Fruit fly (Drosophila melanogaster): ENCODE results near the gene CG9377.

Gene CG9377

dm6 chr2L:13398614-13399161, 37.3 kb upstream of the CG9377 start, which contains the start of the genes CG10859 and CG7110:
CG10859 (minus strand) TSS chr2L:13398664.
CG7110 (plus strand) TSS chr2L:13398991.
- TF ChIP-seq CG10631 (GFP tag; optimal IDR thresholded peaks at IDR 0.05) (no peak), cyc (GFP tag; optimal IDR thresholded peaks at IDR 0.05) (peak; percentile 2), topi (GFP tag; optimal IDR thresholded peaks at IDR 0.05) (peak; percentile 27), Lpt (GFP tag; optimal IDR thresholded peaks at IDR 0.05) (no peak), fd59A (GFP tag; optimal IDR thresholded peaks at IDR 0.05) (no peak), Sox102F (GFP tag; optimal IDR thresholded peaks at IDR 0.05) (peak; percentile 12), Eip78C (GFP tag) (peak; percentile 83), lz (GFP tag; optimal IDR thresholded peaks at IDR 0.05) (peak; percentile 25), CG3032 (tag; optimal IDR thresholded peaks at IDR 0.05) (peak; percentile 12), OdsH (GFP tag; optimal IDR thresholded peaks at IDR 0.05) (peak; percentile 19), CG3919 (GFP tag; optimal IDR thresholded peaks at IDR 0.05) (peak; percentile 26), Ets21C (GFP tag; optimal IDR thresholded peaks at IDR 0.05) (no peak), CG10669 (GFP tag; optimal IDR thresholded peaks at IDR 0.05) (peak; percentile 10), CG8319 (GFP tag; optimal IDR thresholded peaks at IDR 0.05) (no peak), CG31627 (GFP tag; optimal IDR thresholded peaks at IDR 0.05) (no peak), CG34406 (GFP tag; optimal IDR thresholded peaks at IDR 0.05) (peak; percentile 25), esn (GFP tag; optimal IDR thresholded peaks at IDR 0.05) (peak; percentile 27), Met (GFP tag; optimal IDR thresholded peaks at IDR 0.05) (peak; percentile 33), ss (GFP tag; optimal IDR thresholded peaks at IDR 0.05) (peak in 1 of 2 experiments; percentile 40), CG8632 (GFP tag; optimal IDR thresholded peaks at IDR 0.05) (peak; percentile 3)

DNA sequence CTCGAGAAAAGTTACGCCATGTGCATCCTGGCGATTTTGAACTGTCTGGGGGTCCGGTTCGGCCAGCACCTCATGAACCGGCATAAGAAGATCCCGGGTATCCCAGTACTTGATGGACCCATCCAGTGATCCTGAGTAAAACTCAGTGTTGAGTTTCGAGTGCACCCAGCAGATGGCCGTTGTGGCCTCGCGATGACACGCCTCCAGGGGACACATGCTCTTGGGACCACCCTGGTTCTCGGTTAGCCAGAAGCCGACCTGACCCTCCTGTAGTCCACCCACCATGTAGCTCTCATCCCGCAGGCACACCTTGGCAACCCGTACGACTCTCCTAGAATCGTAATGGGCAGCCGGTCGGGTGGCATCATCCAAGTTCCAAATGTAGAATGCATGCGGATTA, 36.0 kb upstream of the CG9377 start:
- TF ChIP-seq Sox15 (GFP tag; optimal IDR thresholded peaks at IDR 0.05): no peak
- no peak for TF ChIP-seq Hr4 (GFP tag; optimal IDR thresholded peaks at IDR 0.05)
- TF ChIP-seq Smox (GFP tag; optimal IDR thresholded peaks at IDR 0.05): no peak
- TF ChIP-seq CG31627 (GFP tag; optimal IDR thresholded peaks at IDR 0.05): no peak
- TF ChIP-seq CG15336 (GFP tag; IDR thresholded peaks at IDR 0.05): no peak
- TF ChIP-seq Lpt (GFP tag; optimal IDR thresholded peaks at IDR 0.05): no peak
- TF ChIP-seq Sox14 (GFP tag; optimal IDR thresholded peaks at IDR 0.05): no peak
- no peak for TF ChIP-seq CG8119 (GFP tag; IDR thresholded peaks at IDR 0.05)
- TF ChIP-seq topi (GFP tag; optimal IDR thresholded peaks at IDR 0.05): no peak
- TF ChIP-seq lz (GFP tag; optimal IDR thresholded peaks at IDR 0.05): no peak
- no peak for TF ChIP-seq CG4318 (GFP tag; optimal IDR thresholded peaks at IDR 0.05)
- TF ChIP-seq Ets21C (GFP tag; optimal IDR thresholded peaks at IDR 0.05): no peak
- TF ChIP-seq CG8632 (GFP tag; optimal IDR thresholded peaks at IDR 0.05): no peak
- TF ChIP-seq eg (GFP tag; IDR thresholded peaks at IDR 0.05): no peak
- TF ChIP-seq Hr39 (GFP tag; optimal IDR thresholded peaks at IDR 0.05): no peak
- TF ChIP-seq Eip93F (GFP tag; optimal IDR thresholded peaks at IDR 0.05): no peak

DNA sequence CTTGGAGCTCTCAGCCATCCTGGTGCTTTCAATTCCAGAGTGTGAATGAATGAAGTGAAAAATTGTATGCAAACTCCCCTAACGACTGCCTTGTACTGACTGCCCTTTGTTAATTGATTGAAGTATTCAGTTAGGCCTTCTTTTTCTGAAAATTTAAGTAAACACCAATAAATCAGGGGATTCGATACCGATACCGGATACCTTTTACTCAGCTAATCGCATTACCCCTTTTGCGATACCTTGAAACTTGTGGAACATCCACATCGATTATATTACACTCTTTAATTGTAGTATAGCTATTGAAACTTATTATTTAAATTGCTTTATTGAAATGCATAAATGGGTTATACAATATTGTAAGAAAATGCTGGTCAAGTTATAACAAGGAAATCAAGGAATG, 34.7 kb upstream of the CG9377 start, which contains the start of gene CG16957:
Gene CG16957 (minus strand): TSS at position 101 of the 400 bp plus-strand sequence.
- TF ChIP-seq CG15336 (GFP tag; IDR thresholded peaks at IDR 0.05): no peak

- TF ChIP-seq OdsH (GFP tag; optimal IDR thresholded peaks at IDR 0.05): peak; percentile 82
- TF ChIP-seq CG31627 (GFP tag; optimal IDR thresholded peaks at IDR 0.05): peak; percentile 79
- TF ChIP-seq CG3919 (GFP tag; optimal IDR thresholded peaks at IDR 0.05): peak; percentile 95
- TF ChIP-seq acj6 (GFP tag; optimal IDR thresholded peaks at IDR 0.05): peak; percentile 85
- TF ChIP-seq CG4318 (GFP tag; optimal IDR thresholded peaks at IDR 0.05): no peak
- TF ChIP-seq Hr4 (GFP tag; optimal IDR thresholded peaks at IDR 0.05): no peak
- peak; percentile 87 for TF ChIP-seq CG9139 (GFP tag; optimal IDR thresholded peaks at IDR 0.05)
- peak; percentile 92 for TF ChIP-seq eg (GFP tag; IDR thresholded peaks at IDR 0.05)
- TF ChIP-seq CG1621 (tag; optimal IDR thresholded peaks at IDR 0.05): peak; percentile 73
- TF ChIP-seq dac (GFP tag; optimal IDR thresholded peaks at IDR 0.05): peak; percentile 75
- peak; percentile 65 for TF ChIP-seq CG3032 (tag; optimal IDR thresholded peaks at IDR 0.05)
- TF ChIP-seq fd85E (GFP tag; optimal IDR thresholded peaks at IDR 0.05): peak; percentile 90
- TF ChIP-seq CG10631 (GFP tag; optimal IDR thresholded peaks at IDR 0.05): no peak
- TF ChIP-seq Lpt (GFP tag; optimal IDR thresholded peaks at IDR 0.05): peak; percentile 23
- TF ChIP-seq CG6792 (GFP tag; optimal IDR thresholded peaks at IDR 0.05): peak; percentile 78
- peak; percentile 93 for TF ChIP-seq esn (GFP tag; optimal IDR thresholded peaks at IDR 0.05)
- TF ChIP-seq salr (GFP tag; optimal IDR thresholded peaks at IDR 0.05): peak; percentile 19 to 91
- TF ChIP-seq CG6276 (GFP tag; optimal IDR thresholded peaks at IDR 0.05): peak; percentile 58
- TF ChIP-seq CG32006 (GFP tag; optimal IDR thresholded peaks at IDR 0.05): peak; percentile 41
- peak; percentile 83 for TF ChIP-seq achi (GFP tag; optimal IDR thresholded peaks at IDR 0.05)
- no peak for TF ChIP-seq fkh (GFP tag; optimal IDR thresholded peaks at IDR 0.05)
- TF ChIP-seq CG8119 (GFP tag; IDR thresholded peaks at IDR 0.05): no peak
- peak; percentile 91 for TF ChIP-seq Met (GFP tag; optimal IDR thresholded peaks at IDR 0.05)
- TF ChIP-seq CG11902 (GFP tag; optimal IDR thresholded peaks at IDR 0.05): peak; percentile 36
- TF ChIP-seq Eip93F (GFP tag; optimal IDR thresholded peaks at IDR 0.05): peak; percentile 23
- TF ChIP-seq svp (GFP tag): no peak
- TF ChIP-seq CG6163 (GFP tag; IDR thresholded peaks at IDR 0.05): peak; percentile 94
These were observed 33.5 kb upstream of the CG9377 start, which contains the start of gene RpL24 for dm6 chr2L:13394903-13395302. RpL24 (minus strand) TSS chr2L:13395131.

All from whole organism, prepupa.